Fruit fly (Drosophila melanogaster): ENCODE data around the gene Adss.
A peak's percentile ranks its signal among the peaks of the same experiment; 100 is the strongest.

The Adss gene

DNA sequence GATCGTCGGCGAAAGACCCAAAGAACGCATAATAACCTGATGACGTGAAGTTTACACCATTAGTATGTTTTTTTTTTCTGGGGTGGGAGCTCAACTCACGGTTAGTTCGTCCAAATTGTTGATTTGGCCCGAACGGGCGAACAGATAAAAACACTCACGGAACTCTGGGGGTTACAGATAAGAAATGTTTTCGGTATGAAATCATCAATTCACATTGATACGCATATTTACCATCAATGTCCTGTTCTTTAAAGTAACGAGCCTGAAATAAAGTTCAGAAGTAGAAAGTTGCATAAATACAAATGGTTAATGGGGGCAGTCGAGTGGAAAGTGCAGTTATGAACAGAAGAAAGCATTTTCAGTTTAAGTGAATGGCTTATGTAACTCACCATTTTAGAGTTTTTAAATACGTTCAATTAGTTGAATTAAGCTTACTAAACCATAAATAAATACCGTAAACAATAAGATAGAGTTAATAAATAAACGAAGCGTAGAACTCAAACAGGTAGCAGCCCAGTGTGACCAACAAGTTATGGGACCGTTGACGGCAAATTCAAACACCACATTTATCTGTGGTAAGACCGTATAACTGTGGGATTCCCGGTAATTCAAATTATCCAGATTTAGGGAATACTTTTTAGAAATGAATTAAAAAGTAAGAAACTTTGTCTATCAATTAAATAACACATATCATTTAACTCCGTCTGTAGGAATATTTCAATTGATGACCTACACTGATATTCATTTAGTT, 6.5 kb downstream of the Adss start, which contains the start of gene CG17272 (continued):
- TF ChIP-seq CG43689 (GFP tag; IDR thresholded peaks at IDR 0.05) (no peak), CG30431 (GFP tag; optimal IDR thresholded peaks at IDR 0.05) (no peak), CG9817 (tag; optimal IDR thresholded peaks at IDR 0.05) (no peak), CG15514 (GFP tag; optimal IDR thresholded peaks at IDR 0.05) (peak; percentile 50), bbx (GFP tag; IDR thresholded peaks at IDR 0.05; ENCODE audit: partially characterized antibody) (no peak), Max (GFP tag; optimal IDR thresholded peaks at IDR 0.05) (no peak), ap (GFP tag; IDR thresholded peaks at IDR 0.05) (no peak), HLH54F (GFP tag; optimal IDR thresholded peaks at IDR 0.05) (no peak), Taf1 (GFP tag; IDR thresholded peaks at IDR 0.05) (no peak), dpn (GFP tag; optimal IDR thresholded peaks at IDR 0.05) (no peak), Gug (GFP tag; IDR thresholded peaks at IDR 0.05) (no peak), Dip2 (GFP tag; IDR thresholded peaks at IDR 0.05) (no peak), usp (GFP tag; optimal IDR thresholded peaks at IDR 0.05) (no peak), E2f2 (GFP tag; IDR thresholded peaks at IDR 0.05) (peak; percentile 71), CG34376 (GFP tag; optimal IDR thresholded peaks at IDR 0.05) (no peak), CG11398 (GFP tag; optimal IDR thresholded peaks at IDR 0.05) (no peak), ham (GFP tag; IDR thresholded peaks at IDR 0.05) (no peak), CG3995 (GFP tag; optimal IDR thresholded peaks at IDR 0.05) (no peak), CG13775 (GFP tag; optimal IDR thresholded peaks at IDR 0.05) (no peak), CG2875 (GFP tag; optimal IDR thresholded peaks at IDR 0.05) (no peak), MTF-1 (GFP tag; optimal IDR thresholded peaks at IDR 0.05; ENCODE audit: borderline replicate concordance) (no peak), BtbVII (GFP tag; optimal IDR thresholded peaks at IDR 0.05) (no peak), CG13624 (GFP tag; optimal IDR thresholded peaks at IDR 0.05) (peak; percentile 17), Hr39 (optimal IDR thresholded peaks at IDR 0.05) (no peak), CG11504 (tag; optimal IDR thresholded peaks at IDR 0.05) (no peak), dimm (GFP tag; IDR thresholded peaks at IDR 0.05) (no peak), CG7745 (tag; optimal IDR thresholded peaks at IDR 0.05) (no peak), CG11247 (GFP tag; IDR thresholded peaks at IDR 0.05) (no peak), CG10267 (tag; optimal IDR thresholded peaks at IDR 0.05) (peak; percentile 31), grn (GFP tag; optimal IDR thresholded peaks at IDR 0.05) (no peak), CG34422 (GFP tag; IDR thresholded peaks at IDR 0.05) (no peak), CG18619 (GFP tag; optimal IDR thresholded peaks at IDR 0.05) (no peak), sens (GFP tag) (peak; percentile 92), Myb (GFP tag; optimal IDR thresholded peaks at IDR 0.05) (peak; percentile 48), Adf1 (GFP tag; IDR thresholded peaks at IDR 0.05) (no peak), Side (GFP tag; optimal IDR thresholded peaks at IDR 0.05) (no peak), ems (GFP tag; optimal IDR thresholded peaks at IDR 0.05) (no peak), CG17829 (tag; optimal IDR thresholded peaks at IDR 0.05) (peak; percentile 9), CG1647 (GFP tag; optimal IDR thresholded peaks at IDR 0.05) (no peak), CG10462 (GFP tag; optimal IDR thresholded peaks at IDR 0.05) (no peak), gfzf (GFP tag; optimal IDR thresholded peaks at IDR 0.05) (peak; percentile 88), CG12391 (tag; optimal IDR thresholded peaks at IDR 0.05) (peak; percentile 12), Oaz (GFP tag; IDR thresholded peaks at IDR 0.05) (no peak), Lpt (GFP tag; optimal IDR thresholded peaks at IDR 0.05) (no peak), lilli (GFP tag; optimal IDR thresholded peaks at IDR 0.05) (no peak), Atf-2 (GFP tag; optimal IDR thresholded peaks at IDR 0.05) (no peak), fd3F (GFP tag; optimal IDR thresholded peaks at IDR 0.05) (no peak), unc-4 (GFP tag; IDR thresholded peaks at IDR 0.05; ENCODE audit: partially characterized antibody) (no peak), Antp (GFP tag; optimal IDR thresholded peaks at IDR 0.05) (no peak), CG31388 (GFP tag; optimal IDR thresholded peaks at IDR 0.05) (no peak), sima (GFP tag; optimal IDR thresholded peaks at IDR 0.05) (no peak), CG3726 (GFP tag; IDR thresholded peaks at IDR 0.05) (no peak)
